Fruit fly (Drosophila melanogaster) whole organism, embryonic: Measurements from ENCODE around the gene CG4218.

ENCODE experiments used
- B-H2 ChIP-seq: fragments of 200-800 bp; sonication (Bioruptor generic); optimal IDR thresholded peaks from 2 replicates; lab custom pipeline; 2018; ENCODE audit warnings: missing biosample characterization, mild to moderate bottlenecking, missing genetic modification characterization
- CG10543 ChIP-seq: fragments of 200-800 bp; sonication (Bioruptor generic); optimal IDR thresholded peaks from 3 replicates; lab custom pipeline; 2017; ENCODE audit warnings: missing biosample characterization, mild to moderate bottlenecking, missing genetic modification characterization, moderate library complexity
- CG11456 ChIP-seq: fragments of 200-800 bp; sonication (Bioruptor generic); IDR thresholded peaks from 3 replicates; pipeline ENCODE4 v1.3.6; 2022; ENCODE audit warnings: missing biosample characterization, missing genetic modification characterization
- CG12071 ChIP-seq: fragments of 200-800 bp; sonication (Bioruptor generic); optimal IDR thresholded peaks from 3 replicates; lab custom pipeline; 2018; ENCODE audit warnings: missing biosample characterization, mild to moderate bottlenecking, missing genetic modification characterization
- CG12769 ChIP-seq: fragments of 200-800 bp; sonication (Bioruptor generic); optimal IDR thresholded peaks from 2 replicates; lab custom pipeline; 2019; ENCODE audit warnings: missing biosample characterization, mild to moderate bottlenecking, missing genetic modification characterization, moderate library complexity
- CG13775 ChIP-seq: fragments of 200-800 bp; sonication (Bioruptor generic); optimal IDR thresholded peaks from 3 replicates; lab custom pipeline; 2017; ENCODE audit warnings: missing biosample characterization, mild to moderate bottlenecking, missing genetic modification characterization
- CG14710 ChIP-seq: fragments of 200-800 bp; sonication (Bioruptor generic); optimal IDR thresholded peaks from 3 replicates; lab custom pipeline; 2019; ENCODE audit warnings: missing biosample characterization, mild to moderate bottlenecking, missing genetic modification characterization, moderate library complexity
- CG2199 ChIP-seq: fragments of 200-800 bp; sonication (Bioruptor generic); IDR thresholded peaks from 3 replicates; pipeline ENCODE4 v1.3.6; 2022; ENCODE audit warnings: missing biosample characterization, missing genetic modification characterization
- CG31365 ChIP-seq: fragments of 200-800 bp; sonication (Bioruptor generic); optimal IDR thresholded peaks from 2 replicates; lab custom pipeline; 2018; ENCODE audit warnings: missing biosample characterization, mild to moderate bottlenecking, missing genetic modification characterization
- CG4328 ChIP-seq: fragments of 200-800 bp; sonication (Bioruptor generic); optimal IDR thresholded peaks from 3 replicates; lab custom pipeline; 2017; ENCODE audit warnings: missing biosample characterization, missing genetic modification reagents, missing genetic modification characterization
- CG8924 ChIP-seq: fragments of 200-800 bp; optimal IDR thresholded peaks from 3 replicates; lab custom pipeline; 2019; ENCODE audit warnings: missing biosample characterization, mild to moderate bottlenecking, missing genetic modification characterization, moderate library complexity
- Dfd ChIP-seq, 2 experiments: fragments of >200 bp; optimal IDR thresholded peaks; 2 replicates each; lab custom pipeline; 2017; ENCODE audit warnings: missing biosample characterization in 2 of 2, missing genetic modification characterization in 2 of 2
- Dll ChIP-seq: fragments of 200-800 bp; sonication (Bioruptor generic); IDR thresholded peaks from 4 replicates; pipeline ENCODE4 v1.3.6; 2022; ENCODE audit warnings: missing biosample characterization, missing genetic modification characterization; ENCODE audit not compliant: partially characterized antibody
- Eip74EF ChIP-seq, 2 experiments: fragments of 200-800 bp in 1 of 2; fragments of >200 bp in 1 of 2; sonication (Bioruptor generic) in 1 of 2; optimal IDR thresholded peaks; 2 replicates each; lab custom pipeline; 2017 to 2019; ENCODE audit warnings: missing biosample characterization in 2 of 2, missing genetic modification characterization in 2 of 2, mild to moderate bottlenecking in 1 of 2, moderate library complexity in 1 of 2
- Fer3 ChIP-seq: fragments of 200-800 bp; sonication (Bioruptor generic); optimal IDR thresholded peaks from 2 replicates; lab custom pipeline; 2018; ENCODE audit warnings: missing biosample characterization, mild to moderate bottlenecking, missing genetic modification characterization, moderate library complexity
- Hmr ChIP-seq: fragments of 200-800 bp; sonication (Bioruptor generic); optimal IDR thresholded peaks from 3 replicates; lab custom pipeline; 2017; ENCODE audit warnings: mild to moderate bottlenecking, missing biosample characterization, missing genetic modification reagents, missing genetic modification characterization
- Hmx ChIP-seq: fragments of 200-800 bp; sonication (Bioruptor generic); optimal IDR thresholded peaks from 2 replicates; lab custom pipeline; 2016; ENCODE audit warnings: missing biosample characterization, missing genetic modification characterization
- Mad ChIP-seq: fragments of 200-800 bp; sonication (Bioruptor generic); optimal IDR thresholded peaks from 2 replicates; lab custom pipeline; 2016; ENCODE audit warnings: missing biosample characterization, missing genetic modification characterization
- Med ChIP-seq: fragments of 200-800 bp; sonication (Bioruptor generic); peaks from one replicate; lab custom pipeline; 2016; ENCODE audit warnings: missing biosample characterization, missing genetic modification characterization, mild to moderate bottlenecking, inconsistent platforms, moderate library complexity
- Optix ChIP-seq: fragments of 200-800 bp; sonication (Bioruptor generic); IDR thresholded peaks from 3 replicates; pipeline ENCODE4 v1.3.6; 2022; ENCODE audit warnings: missing biosample characterization, missing genetic modification characterization
- Ptx1 ChIP-seq: fragments of 200-800 bp; sonication (Bioruptor generic); IDR thresholded peaks from 2 replicates; pipeline ENCODE4 v1.3.6; 2022; ENCODE audit warnings: missing biosample characterization, missing genetic modification characterization
- Ssrp ChIP-seq: fragments of 200-800 bp; sonication (Bioruptor generic); optimal IDR thresholded peaks from 2 replicates; lab custom pipeline; 2018; ENCODE audit warnings: missing biosample characterization, mild to moderate bottlenecking, missing genetic modification characterization, moderate library complexity
- TFAM ChIP-seq: fragments of 200-800 bp; sonication (Bioruptor generic); optimal IDR thresholded peaks from 2 replicates; lab custom pipeline; 2017; ENCODE audit warnings: missing biosample characterization, missing genetic modification characterization, inconsistent platforms
- Xbp1 ChIP-seq: fragments of 200-800 bp; sonication (Bioruptor generic); optimal IDR thresholded peaks from 3 replicates; lab custom pipeline; 2016; ENCODE audit warnings: missing biosample characterization, mild to moderate bottlenecking, missing genetic modification characterization
- aop ChIP-seq: fragments of 200-800 bp; sonication (Bioruptor generic); IDR thresholded peaks from 2 replicates; pipeline ENCODE4 v1.3.6; 2022; ENCODE audit warnings: missing biosample characterization, missing genetic modification characterization
- chinmo ChIP-seq: fragments of 200-800 bp; sonication (Bioruptor generic); IDR thresholded peaks from 4 replicates; pipeline ENCODE4 v1.3.6; 2022; ENCODE audit warnings: missing biosample characterization, missing genetic modification characterization; ENCODE audit not compliant: partially characterized antibody
- chm ChIP-seq: fragments of 200-800 bp; sonication (Bioruptor generic); IDR thresholded peaks from 2 replicates; pipeline ENCODE4 v1.3.6; 2022; ENCODE audit warnings: missing biosample characterization, missing genetic modification characterization
- chn ChIP-seq: fragments of 200-800 bp; sonication (Bioruptor generic); optimal IDR thresholded peaks from 2 replicates; lab custom pipeline; 2016; ENCODE audit warnings: missing biosample characterization, missing genetic modification characterization
- corto ChIP-seq: fragments of 200-800 bp; sonication (Bioruptor generic); optimal IDR thresholded peaks from 2 replicates; lab custom pipeline; 2016; ENCODE audit warnings: missing biosample characterization, mild to moderate bottlenecking, missing genetic modification characterization, moderate library complexity
- danr ChIP-seq: fragments of 200-800 bp; sonication (Bioruptor generic); IDR thresholded peaks from 2 replicates; pipeline ENCODE4 v1.3.6; 2022; ENCODE audit warnings: missing biosample characterization, missing genetic modification characterization
- lab ChIP-seq: fragments of 200-800 bp; sonication (Bioruptor generic); optimal IDR thresholded peaks from 3 replicates; lab custom pipeline; 2017; ENCODE audit warnings: missing biosample characterization, missing genetic modification characterization, mild to moderate bottlenecking, moderate library complexity, missing genetic modification reagents
- mirr ChIP-seq: fragments of 200-800 bp; sonication (Bioruptor generic); optimal IDR thresholded peaks from 3 replicates; lab custom pipeline; 2018; ENCODE audit warnings: missing biosample characterization, mild to moderate bottlenecking, missing genetic modification characterization
- nau ChIP-seq: fragments of 200-800 bp; sonication (Bioruptor generic); optimal IDR thresholded peaks from 3 replicates; lab custom pipeline; 2017; ENCODE audit warnings: missing biosample characterization, mild to moderate bottlenecking, missing genetic modification characterization, missing genetic modification reagents
- nerfin-2 ChIP-seq: fragments of 200-800 bp; sonication (Bioruptor generic); IDR thresholded peaks from 2 replicates; pipeline ENCODE4 v1.3.6; 2022; ENCODE audit warnings: missing biosample characterization, missing genetic modification characterization; ENCODE audit not compliant: partially characterized antibody
- rib ChIP-seq: fragments of 200-800 bp; sonication (Bioruptor generic); IDR thresholded peaks from 2 replicates; pipeline ENCODE4 v1.3.6; 2022; ENCODE audit warnings: missing biosample characterization, missing genetic modification characterization
- sc ChIP-seq, 3 experiments: fragments of >200 bp in 2 of 3; fragments of 200-800 bp in 1 of 3; sonication (Bioruptor generic) in 1 of 3; optimal IDR thresholded peaks; 2 replicates in 2 of 3; 3 replicates in 1 of 3; lab custom pipeline; 2017; ENCODE audit warnings: mild to moderate bottlenecking in 1 of 3, missing biosample characterization in 1 of 3, missing genetic modification characterization in 1 of 3, missing genetic modification reagents in 1 of 3
- sd ChIP-seq: fragments of 200-800 bp; sonication (Bioruptor generic); optimal IDR thresholded peaks from 3 replicates; lab custom pipeline; 2018; ENCODE audit warnings: missing biosample characterization, mild to moderate bottlenecking, missing genetic modification characterization, moderate library complexity
- sima ChIP-seq: fragments of 200-800 bp; sonication (Bioruptor generic); optimal IDR thresholded peaks from 2 replicates; lab custom pipeline; 2016; ENCODE audit warnings: missing biosample characterization, missing genetic modification characterization
- so ChIP-seq: fragments of 200-800 bp; sonication (Bioruptor generic); IDR thresholded peaks from 3 replicates; pipeline ENCODE4 v1.3.6; 2022; ENCODE audit warnings: missing biosample characterization, missing genetic modification characterization
- ssp ChIP-seq: fragments of 200-800 bp; sonication (Bioruptor generic); IDR thresholded peaks from 2 replicates; pipeline ENCODE4 v1.3.6; 2022; ENCODE audit warnings: missing biosample characterization, missing genetic modification characterization
- tll ChIP-seq, 2 experiments: fragments of 200-800 bp in 1 of 2; fragments of >200 bp in 1 of 2; sonication (Bioruptor generic) in 1 of 2; optimal IDR thresholded peaks; 2 replicates each; lab custom pipeline; 2017 to 2019; ENCODE audit warnings: missing biosample characterization in 2 of 2, missing genetic modification characterization in 2 of 2, mild to moderate bottlenecking in 1 of 2, moderate library complexity in 1 of 2
- unpg ChIP-seq: fragments of 200-800 bp; sonication (Bioruptor generic); optimal IDR thresholded peaks from 3 replicates; lab custom pipeline; 2018; ENCODE audit warnings: missing biosample characterization, mild to moderate bottlenecking, missing genetic modification characterization, moderate library complexity
- vnd ChIP-seq: fragments of 200-800 bp; sonication (Bioruptor generic); IDR thresholded peaks from 3 replicates; pipeline ENCODE4 v1.3.6; 2022; ENCODE audit warnings: missing biosample characterization, missing genetic modification characterization; ENCODE audit not compliant: partially characterized antibody
- zen ChIP-seq: fragments of 200-800 bp; sonication (Bioruptor generic); optimal IDR thresholded peaks from 3 replicates; lab custom pipeline; 2018; ENCODE audit warnings: missing biosample characterization, mild to moderate bottlenecking, missing genetic modification characterization, moderate library complexity
- zfh1 ChIP-seq: fragments of 200-800 bp; sonication (Bioruptor generic); IDR thresholded peaks from 3 replicates; pipeline ENCODE4 v1.3.6; 2022; ENCODE audit warnings: missing biosample characterization, missing genetic modification characterization

Gene CG4218

DNA sequence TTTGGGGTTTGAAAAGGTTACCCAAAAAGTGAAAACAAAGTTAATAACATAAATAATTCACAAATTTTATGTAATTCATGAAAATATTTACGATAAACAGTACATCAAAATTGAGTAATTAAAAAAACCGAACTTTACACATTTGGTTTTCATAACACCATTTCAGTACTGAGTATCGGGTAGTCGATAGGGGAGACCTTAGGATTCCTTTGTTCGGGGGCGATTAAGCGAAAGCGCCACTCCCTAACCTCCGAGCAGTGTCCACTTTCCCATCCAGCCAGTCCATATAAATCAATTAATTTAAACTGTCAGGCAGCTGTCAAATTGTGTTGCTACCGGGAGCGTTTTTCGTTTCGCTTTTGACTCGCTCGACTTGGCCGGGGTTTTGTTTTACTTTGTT lies 13.4 kb upstream of the CG4218 start (continued):
- no peak for TF ChIP-seq rib (GFP tag; lab: Robert Waterston, UW)
- TF ChIP-seq chn (GFP tag; lab: Kevin White, UChicago): peak; percentile 15
- no peak for TF ChIP-seq Mad (GFP tag; lab: Kevin White, UChicago)
- no peak for TF ChIP-seq Hmx
- peak; percentile 45 for TF ChIP-seq unpg (GFP tag; lab: Kevin White, UChicago)
- TF ChIP-seq CG14710 (tag; lab: Kevin White, UChicago): peak; percentile 70
- peak; percentile 60 for TF ChIP-seq Ssrp (tag; lab: Kevin White, UChicago)
- no peak for TF ChIP-seq vnd (GFP tag; lab: Robert Waterston, UW)
- TF ChIP-seq TFAM (GFP tag; lab: Kevin White, UChicago): no peak
- 0 out of 2 replicates have a peak, but pooled peaks have one; percentile 22 for TF ChIP-seq ssp (GFP tag; lab: Robert Waterston, UW)
- peak; percentile 35 for TF ChIP-seq CG8924 (tag; lab: Kevin White, UChicago)

DNA sequence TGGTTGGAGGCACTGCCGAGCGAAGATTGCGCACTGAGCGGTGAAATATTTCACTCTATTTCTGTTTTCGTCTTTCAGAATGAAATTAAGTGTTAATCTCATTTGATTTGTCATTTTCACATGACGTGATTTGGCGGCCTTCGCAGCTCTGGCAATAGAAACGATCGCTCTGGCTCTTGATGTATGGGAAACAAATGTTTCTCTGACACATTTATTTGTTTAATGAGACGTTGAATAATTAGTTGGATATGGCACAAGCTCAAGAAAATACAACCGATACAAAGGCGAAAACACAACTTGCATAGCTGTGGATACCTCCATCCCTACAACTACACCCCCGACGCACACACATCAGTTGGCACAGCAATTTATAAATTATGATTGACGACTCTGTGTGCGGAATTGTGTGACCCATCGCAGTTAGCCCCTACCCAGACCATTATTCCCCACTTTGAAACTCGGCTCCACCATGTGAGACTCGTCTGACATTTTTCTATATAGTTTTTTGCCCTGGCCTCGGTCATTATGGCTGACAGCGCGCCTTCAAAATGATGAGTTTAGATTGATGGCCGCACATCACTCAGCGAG lies 10.0 kb upstream of the CG4218 start:
- TF ChIP-seq CG11456 (GFP tag; lab: Robert Waterston, UW): 0 out of 3 replicates have a peak, but pooled peaks have one; percentile 9
- TF ChIP-seq so (GFP tag; lab: Robert Waterston, UW): peak; percentile 44; the same call in 1 of the 3 replicates
- TF ChIP-seq CG2199 (GFP tag; lab: Robert Waterston, UW): 0 out of 3 replicates have a peak, but pooled peaks have one; percentile 14
- 0 out of 2 replicates have a peak, but pooled peaks have one; percentile 20 for TF ChIP-seq chm (GFP tag; lab: Robert Waterston, UW)
- TF ChIP-seq CG10543: peak; percentile 43
- TF ChIP-seq Med (GFP tag; lab: Kevin White, UChicago): peak; percentile 74
- TF ChIP-seq sima (GFP tag; lab: Kevin White, UChicago): no peak
- 0 out of 4 replicates have a peak, but pooled peaks have one; percentile 44 for TF ChIP-seq chinmo (GFP tag; lab: Robert Waterston, UW)
- peak; percentile 64 for TF ChIP-seq CG4328 (GFP tag; lab: Kevin White, UChicago)
- peak; percentile 24 for TF ChIP-seq CG12769
- no peak for TF ChIP-seq Hmr (GFP tag; lab: Kevin White, UChicago)
- TF ChIP-seq tll (GFP tag; optimal IDR thresholded peaks at IDR 0.05; lab: Kevin White, UChicago): no peak
- peak; percentile 92 for TF ChIP-seq lab (GFP tag; lab: Kevin White, UChicago)
- no peak for TF ChIP-seq CG12071 (GFP tag; lab: Kevin White, UChicago)
- TF ChIP-seq nau: peak; percentile 71
- no peak for TF ChIP-seq aop (GFP tag; lab: Robert Waterston, UW)
- peak; percentile 35 for TF ChIP-seq sd (tag; lab: Kevin White, UChicago)
- TF ChIP-seq Ptx1 (GFP tag; lab: Robert Waterston, UW): peak; percentile 10; the same call in 1 of the 2 replicates
- peak; percentile 8 for TF ChIP-seq mirr (GFP tag; lab: Kevin White, UChicago)
- 0 out of 3 replicates have a peak, but pooled peaks have one; percentile 28 for TF ChIP-seq zfh1 (GFP tag; lab: Robert Waterston, UW)
- TF ChIP-seq Optix (GFP tag; lab: Robert Waterston, UW): 0 out of 3 replicates have a peak, but pooled peaks have one; percentile 29
- TF ChIP-seq Dfd (GFP tag; optimal IDR thresholded peaks at IDR 0.05; lab: Kevin White, UChicago): no peak
- TF ChIP-seq rib (GFP tag; lab: Robert Waterston, UW): peak; percentile 48; the same call in 1 of the 2 replicates
- TF ChIP-seq, all 482 proteins: peak for 17

- TF ChIP-seq sc (optimal IDR thresholded peaks at IDR 0.05; lab: Kevin White, UChicago) (no peak), sc (GFP tag; optimal IDR thresholded peaks at IDR 0.05; lab: Kevin White, UChicago) (no peak), corto (GFP tag; lab: Kevin White, UChicago) (peak; percentile 62), Fer3 (no peak), nerfin-2 (no peak), Med (GFP tag; lab: Kevin White, UChicago) (peak; percentile 46), Xbp1 (GFP tag; lab: Kevin White, UChicago) (peak; percentile 19), CG31365 (tag; lab: Kevin White, UChicago) (no peak), danr (GFP tag; lab: Robert Waterston, UW) (no peak), Dll (GFP tag; lab: Robert Waterston, UW) (no peak), B-H2 (GFP tag; lab: Kevin White, UChicago) (no peak), zen (tag; lab: Kevin White, UChicago) (peak; percentile 84), Eip74EF (GFP tag; optimal IDR thresholded peaks at IDR 0.05; lab: Kevin White, UChicago) (no peak), zfh1 (GFP tag; lab: Robert Waterston, UW) (peak; percentile 46; the same call in 1 of the 3 replicates), CG13775 (GFP tag; lab: Kevin White, UChicago) (no peak)
Observed at dm6 chr2L:14557743-14558142, 8.8 kb upstream of the CG4218 start.
